Worm (Caenorhabditis elegans): ENCODE results near the gene H12D21.10.
"Not testable (repeated sequence)": the region's sequence is repeated elsewhere in the genome, so short reads cannot be mapped to it uniquely, and the experiment has no call there.

H12D21.10 gene

DNA sequence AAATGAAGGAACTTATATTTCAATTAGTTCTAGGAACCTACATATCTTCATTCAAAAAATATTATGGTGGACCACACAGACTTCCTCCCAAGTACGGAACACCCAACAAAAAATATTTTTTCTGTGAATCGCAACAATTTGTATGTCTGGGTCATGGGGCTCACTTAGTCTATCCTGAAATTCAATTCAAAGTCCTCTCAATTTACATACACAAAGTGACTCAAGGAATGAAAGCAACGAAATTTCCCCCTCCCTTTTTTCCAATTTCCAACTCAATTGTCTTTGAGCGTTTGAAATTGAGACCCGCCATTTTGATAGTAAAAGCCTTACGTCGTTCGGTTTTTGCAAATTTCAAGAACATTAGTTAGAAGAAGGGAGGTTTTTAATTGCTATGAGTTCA, 40.2 kb upstream of the H12D21.10 start:
- TF ChIP-seq lsy-12 (tag; optimal IDR thresholded peaks at IDR 0.05) (no peak), fkh-10 (GFP tag; optimal IDR thresholded peaks at IDR 0.05) (peak; percentile 76), skn-1 (tag; optimal IDR thresholded peaks at IDR 0.05) (no peak), ZK546.5 (tag; optimal IDR thresholded peaks at IDR 0.05) (no peak), nhr-25 (tag; optimal IDR thresholded peaks at IDR 0.05) (no peak)

- TF ChIP-seq unc-62 (GFP tag; optimal IDR thresholded peaks at IDR 0.05) = no peak
- TF ChIP-seq nhr-43 (tag; optimal IDR thresholded peaks at IDR 0.05; ENCODE audit: poor library complexity, severe bottlenecking) = no peak
- no peak for TF ChIP-seq nfya-1 (tag; optimal IDR thresholded peaks at IDR 0.05; ENCODE audit: insufficient read depth)
- no peak for TF ChIP-seq hmg-11 (tag; optimal IDR thresholded peaks at IDR 0.05)
- no peak for TF ChIP-seq tbx-2 (tag; optimal IDR thresholded peaks at IDR 0.05)
- no peak for TF ChIP-seq zag-1 (tag; optimal IDR thresholded peaks at IDR 0.05)
- TF ChIP-seq nhr-25 (tag; optimal IDR thresholded peaks at IDR 0.05) = no peak
These were observed 31.4 kb upstream of the H12D21.10 start, which contains the start of gene gcy-14 for ce11 chrV:14868181-14868580. Gene gcy-14, minus strand, starts transcription at chrV:14868281.

ce11 chrV:14871365-14871764, 28.2 kb upstream of the H12D21.10 start, which contains the start of gene ZC412.3:
Gene ZC412.3, minus strand, starts transcription at chrV:14871547.
- TF ChIP-seq eor-1 (tag; optimal IDR thresholded peaks at IDR 0.05) = no peak
- TF ChIP-seq lin-39 (tag; optimal IDR thresholded peaks at IDR 0.05) = peak; percentile 55

- TF ChIP-seq fos-1 (tag; optimal IDR thresholded peaks at IDR 0.05) (no peak), unc-62 (GFP tag; optimal IDR thresholded peaks at IDR 0.05) (no peak), sea-2 (GFP tag; optimal IDR thresholded peaks at IDR 0.05) (no peak), lin-39 (tag; optimal IDR thresholded peaks at IDR 0.05) (no peak), eor-1 (tag; optimal IDR thresholded peaks at IDR 0.05) (no peak), egl-27 (tag; optimal IDR thresholded peaks at IDR 0.05) (no peak), aly-2 (tag; optimal IDR thresholded peaks at IDR 0.05) (no peak), unc-39 (tag; optimal IDR thresholded peaks at IDR 0.05) (no peak), skn-1 (tag; optimal IDR thresholded peaks at IDR 0.05) (no peak), fkh-10 (GFP tag; optimal IDR thresholded peaks at IDR 0.05) (no peak), ztf-4 (tag; optimal IDR thresholded peaks at IDR 0.05) (no peak), ceh-82 (tag; optimal IDR thresholded peaks at IDR 0.05) (no peak), zag-1 (tag; optimal IDR thresholded peaks at IDR 0.05) (no peak), mdl-1 (tag; optimal IDR thresholded peaks at IDR 0.05) (no peak), nfya-1 (tag; optimal IDR thresholded peaks at IDR 0.05; ENCODE audit: insufficient read depth) (no peak), elt-3 (tag; optimal IDR thresholded peaks at IDR 0.05) (no peak), nhr-67 (tag; optimal IDR thresholded peaks at IDR 0.05) (no peak), ceh-28 (tag; optimal IDR thresholded peaks at IDR 0.05) (no peak)
These were observed 24.2 kb upstream of the H12D21.10 start, which contains the start of gene ZC412.5 for ce11 chrV:14875371-14875770. Gene ZC412.5, minus strand, starts transcription at chrV:14875471.

DNA sequence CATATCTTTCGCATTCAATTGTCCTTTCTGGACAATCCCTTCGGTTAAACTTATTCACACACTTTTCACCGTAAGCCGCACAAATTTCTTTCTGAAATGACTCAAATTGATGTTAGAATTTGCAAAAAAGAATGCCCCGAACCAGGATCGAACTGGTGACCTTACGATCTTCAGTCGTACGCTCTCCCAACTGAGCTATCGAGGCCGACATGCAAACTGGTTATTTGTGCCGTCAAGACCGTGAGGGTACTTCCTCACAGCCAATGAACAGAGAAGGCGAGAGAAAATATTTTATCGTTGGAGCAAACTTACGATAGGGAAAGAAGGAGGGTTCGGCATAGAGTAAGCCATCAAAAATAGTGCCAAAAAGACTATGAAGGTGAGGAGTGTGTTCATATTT, 23.3 kb upstream of the H12D21.10 start:
- no peak for TF ChIP-seq lin-39 (tag; optimal IDR thresholded peaks at IDR 0.05)
- TF ChIP-seq elt-3 (tag; optimal IDR thresholded peaks at IDR 0.05) = peak in 1 of 3 experiments; percentile 3
- TF ChIP-seq nhr-23 (tag; optimal IDR thresholded peaks at IDR 0.05) = peak; percentile 3
- no peak for TF ChIP-seq ztf-11 (tag; optimal IDR thresholded peaks at IDR 0.05)
- TF ChIP-seq elt-2 (tag; optimal IDR thresholded peaks at IDR 0.05) = peak; percentile 0
- TF ChIP-seq nhr-76 (tag; optimal IDR thresholded peaks at IDR 0.05) = no peak
- TF ChIP-seq mml-1 (tag; optimal IDR thresholded peaks at IDR 0.05) = no peak
- TF ChIP-seq nfya-1 (tag; optimal IDR thresholded peaks at IDR 0.05; ENCODE audit: insufficient read depth) = peak; percentile 31
- TF ChIP-seq aly-2 (tag; optimal IDR thresholded peaks at IDR 0.05) = no peak
- peak; percentile 16 for TF ChIP-seq tbx-2 (tag; optimal IDR thresholded peaks at IDR 0.05)
- peak; percentile 98 for TF ChIP-seq snpc-4 (tag; optimal IDR thresholded peaks at IDR 0.05)
- peak; percentile 17 for TF ChIP-seq lin-15B (tag; optimal IDR thresholded peaks at IDR 0.05)
- no peak for TF ChIP-seq hmg-11 (tag; optimal IDR thresholded peaks at IDR 0.05)

ce11 chrV:14876724-14877123, 22.9 kb upstream of the H12D21.10 start, which contains the start of gene ZC412.10:
Gene ZC412.10, minus strand, starts transcription at chrV:14876824.
- TF ChIP-seq ceh-82, nhr-11, nhr-23 (tag; optimal IDR thresholded peaks at IDR 0.05): not testable (repeated sequence)

Data from whole organism, L3 larva.